Worm (Caenorhabditis elegans) whole organism, early embryonic: ENCODE data around the gene W04G3.5.

ENCODE experiments used
- B0310.2 ChIP-seq: sonication (generic microtip); optimal IDR thresholded peaks from 2 replicates; lab custom pipeline; 2016; ENCODE audit warnings: mild to moderate bottlenecking, missing genetic modification characterization, missing compliant biosample characterization
- F13C5.2 ChIP-seq: sonication (generic microtip); optimal IDR thresholded peaks from 2 replicates; lab custom pipeline; 2017; ENCODE audit warnings: mild to moderate bottlenecking, missing genetic modification characterization, inconsistent platforms, missing compliant biosample characterization
- aly-1 ChIP-seq: sonication (generic microtip); optimal IDR thresholded peaks from 2 replicates; lab custom pipeline; 2016; ENCODE audit warnings: missing genetic modification characterization, missing compliant biosample characterization
- ama-1 ChIP-seq: fragments of 150-350 bp; optimal IDR thresholded peaks from 2 replicates; lab custom pipeline; 2014
- ceh-13 ChIP-seq: fragments of 200-800 bp; sonication (Bioruptor generic); optimal IDR thresholded peaks from 2 replicates; lab custom pipeline; 2018; ENCODE audit warnings: mild to moderate bottlenecking, missing genetic modification characterization, missing compliant biosample characterization
- ceh-36 ChIP-seq: sonication (generic microtip); optimal IDR thresholded peaks from 2 replicates; lab custom pipeline; 2016; ENCODE audit warnings: missing genetic modification characterization, inconsistent platforms, missing compliant biosample characterization
- ets-7 ChIP-seq: sonication (generic microtip); optimal IDR thresholded peaks from 2 replicates; lab custom pipeline; 2016; ENCODE audit warnings: missing genotype, missing genetic modification characterization, missing compliant biosample characterization
- flt-1 ChIP-seq: fragments of 200-800 bp; sonication (Bioruptor generic); IDR thresholded peaks from 2 replicates; pipeline ENCODE4 v1.3.6; 2022; ENCODE audit warnings: missing genetic modification characterization, missing compliant biosample characterization
- hmbx-1 ChIP-seq: sonication (generic microtip); optimal IDR thresholded peaks from 2 replicates; lab custom pipeline; 2016; ENCODE audit warnings: mild to moderate bottlenecking, missing genetic modification characterization, missing compliant biosample characterization
- hmg-4 ChIP-seq: fragments of 200-800 bp; sonication (Bioruptor generic); optimal IDR thresholded peaks from 2 replicates; lab custom pipeline; 2018; ENCODE audit warnings: mild to moderate bottlenecking, missing genetic modification characterization, missing compliant biosample characterization
- hnd-1 ChIP-seq: sonication (generic microtip); optimal IDR thresholded peaks from 2 replicates; lab custom pipeline; 2016; ENCODE audit warnings: missing genetic modification characterization, missing compliant biosample characterization
- pes-1 ChIP-seq: fragments of 200-800 bp; sonication (Bioruptor generic); IDR thresholded peaks from 2 replicates; pipeline ENCODE4 v1.3.6; 2022; ENCODE audit warnings: missing genetic modification reagents, missing genetic modification characterization, missing compliant biosample characterization
- scrt-1 ChIP-seq: fragments of 200-800 bp; sonication (Bioruptor generic); IDR thresholded peaks from 2 replicates; pipeline ENCODE4 v1.3.6; 2022; ENCODE audit warnings: missing genetic modification characterization, missing compliant biosample characterization
- sea-1 ChIP-seq: fragments of 200-800 bp; sonication (Bioruptor generic); conservative IDR thresholded peaks from 2 replicates; pipeline ENCODE4 v1.3.6; 2022; ENCODE audit warnings: missing genetic modification characterization, missing compliant biosample characterization
- tbx-11 ChIP-seq: fragments of 200-800 bp; sonication (Bioruptor generic); IDR thresholded peaks from 2 replicates; pipeline ENCODE4 v1.3.6; 2022; ENCODE audit warnings: missing genetic modification characterization, missing compliant biosample characterization
- tbx-37 ChIP-seq: fragments of 200-800 bp; sonication (Bioruptor generic); conservative IDR thresholded peaks from 2 replicates; pipeline ENCODE4 v1.3.6; 2022; ENCODE audit warnings: missing genetic modification reagents, missing genetic modification characterization, missing compliant biosample characterization
- tra-4 ChIP-seq: sonication (generic microtip); optimal IDR thresholded peaks from 2 replicates; lab custom pipeline; 2017; ENCODE audit warnings: missing genetic modification characterization, missing compliant biosample characterization

The W04G3.5 gene

DNA sequence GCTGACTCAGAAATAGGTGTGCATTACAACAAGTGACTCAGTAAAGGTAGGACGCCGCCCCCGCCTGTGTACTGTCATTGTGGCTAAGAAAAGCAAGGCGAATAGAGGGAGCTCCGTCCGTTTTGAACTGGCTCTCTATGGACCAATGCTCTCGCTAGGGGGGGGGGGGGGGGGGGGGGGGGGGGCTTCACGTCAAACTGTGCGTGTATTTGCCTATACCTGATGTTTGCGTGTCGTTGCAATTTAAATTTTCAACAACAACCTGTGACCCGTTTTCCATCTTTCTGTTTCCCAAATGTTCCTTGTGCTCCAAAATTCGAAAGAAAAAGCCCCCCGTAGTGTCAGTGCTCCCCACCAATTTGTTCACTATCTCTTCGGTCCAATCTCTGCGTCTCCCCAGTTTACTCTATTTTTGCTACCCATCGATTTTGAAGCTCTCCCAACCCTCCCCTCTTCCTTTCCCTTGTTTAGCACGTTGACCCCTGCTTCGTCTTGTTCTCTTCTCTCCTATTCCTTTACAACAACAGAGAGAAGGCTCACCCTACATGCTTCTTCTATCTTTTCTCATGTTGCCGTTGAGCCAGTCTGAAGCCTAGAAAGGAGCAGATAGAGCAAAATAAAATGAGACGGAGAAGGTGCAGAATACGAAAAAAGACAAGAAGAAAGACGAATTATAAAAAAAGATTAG lies 38.9 kb upstream of the W04G3.5 start:
- peak; percentile 67 for TF ChIP-seq hmg-4
- 0 out of 2 replicates have a peak, but pooled peaks have one; percentile 4 for TF ChIP-seq pes-1 (GFP tag; lab: Robert Waterston, UW)
- peak; percentile 17 for TF ChIP-seq F13C5.2 (tag; lab: Kevin White, UChicago)
- TF ChIP-seq scrt-1 (GFP tag; lab: Robert Waterston, UW) = no peak
- peak; percentile 43 for TF ChIP-seq ama-1 (lab: Kevin White, UChicago)

DNA sequence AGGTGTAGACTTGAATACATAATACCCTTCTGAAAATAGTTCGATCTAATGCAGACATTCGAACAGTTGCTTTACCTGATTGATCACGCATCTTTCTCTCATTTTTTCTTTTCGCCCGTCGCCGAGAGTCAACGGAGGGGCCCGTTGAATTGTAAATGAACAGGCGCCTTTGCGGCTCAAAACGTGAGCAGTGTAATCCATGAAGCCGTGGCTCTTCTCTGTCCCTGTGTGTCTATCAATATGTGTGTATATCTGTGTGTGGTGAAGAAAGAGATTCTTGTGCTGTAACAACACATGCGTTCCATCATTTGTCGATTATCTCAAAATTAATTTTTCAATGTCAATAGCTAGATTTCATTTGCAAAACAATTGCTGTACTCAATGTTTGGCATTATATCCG lies 37.9 kb upstream of the W04G3.5 start:
- TF ChIP-seq tbx-11 (GFP tag; lab: Robert Waterston, UW) (no peak), hnd-1 (no peak), ets-7 (no peak), ceh-36 (tag; lab: Kevin White, UChicago) (no peak), tra-4 (no peak), flt-1 (GFP tag; lab: Robert Waterston, UW) (no peak), B0310.2 (tag; lab: Kevin White, UChicago) (no peak), hmbx-1 (no peak), pes-1 (GFP tag; lab: Robert Waterston, UW) (no peak), ceh-13 (GFP tag; lab: Kevin White, UChicago) (no peak), hmg-4 (no peak)

DNA sequence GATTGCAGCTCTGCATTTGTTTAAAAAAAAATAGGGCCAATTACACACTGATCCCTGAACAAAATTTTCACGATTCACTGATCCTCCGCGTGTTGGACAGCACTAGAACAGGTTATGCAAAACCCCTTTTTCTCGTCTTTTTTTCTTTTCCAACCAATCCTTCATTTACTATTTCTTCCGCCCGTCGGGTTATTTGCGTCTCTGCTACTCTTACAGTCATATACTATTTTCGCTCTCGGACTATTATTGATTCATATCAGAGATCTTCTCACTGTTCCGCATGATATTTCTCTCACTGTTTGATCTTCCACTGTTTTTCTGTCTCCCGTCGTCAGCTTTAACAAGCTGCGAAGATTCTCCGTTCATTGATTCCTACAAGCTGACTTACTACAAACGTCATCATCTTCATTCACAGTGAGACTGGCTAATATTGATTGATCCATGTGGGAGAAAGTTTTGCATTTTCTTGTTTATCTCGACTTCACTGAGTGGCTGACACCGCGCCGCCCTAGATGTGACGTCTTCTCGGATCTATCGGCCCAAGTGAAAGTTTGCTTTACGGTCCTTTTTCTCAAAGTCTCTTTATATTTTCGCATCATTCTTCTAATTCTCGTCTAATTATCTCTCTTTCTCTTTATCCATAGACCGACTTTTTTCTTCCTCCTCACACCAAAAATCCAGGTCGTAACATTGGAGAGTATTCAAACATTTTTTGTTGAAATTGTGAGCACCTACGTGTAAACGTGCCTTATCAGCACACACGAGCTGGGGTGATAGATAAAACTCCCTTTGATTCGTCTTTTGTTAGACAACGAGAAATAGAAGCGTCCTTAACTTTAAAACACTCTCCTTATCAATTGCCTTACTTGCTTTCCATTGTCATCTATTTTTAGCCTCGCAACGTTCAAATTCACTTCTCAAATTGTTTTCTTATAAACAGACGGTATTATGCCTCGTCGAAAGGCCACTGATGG lies 37.1 kb upstream of the W04G3.5 start:
- TF ChIP-seq flt-1 (GFP tag; lab: Robert Waterston, UW) (no peak), tbx-11 (GFP tag; lab: Robert Waterston, UW) (no peak), ceh-36 (tag; lab: Kevin White, UChicago) (no peak), tbx-37 (GFP tag; lab: Robert Waterston, UW) (no peak), pes-1 (GFP tag; lab: Robert Waterston, UW) (no peak), hnd-1 (no peak), hmg-4 (no peak), ceh-13 (GFP tag; lab: Kevin White, UChicago) (no peak), hmbx-1 (no peak), scrt-1 (GFP tag; lab: Robert Waterston, UW) (no peak), aly-1 (tag; lab: Kevin White, UChicago) (no peak), sea-1 (GFP tag; lab: Robert Waterston, UW) (no peak), F13C5.2 (tag; lab: Kevin White, UChicago) (no peak), ets-7 (no peak)

DNA sequence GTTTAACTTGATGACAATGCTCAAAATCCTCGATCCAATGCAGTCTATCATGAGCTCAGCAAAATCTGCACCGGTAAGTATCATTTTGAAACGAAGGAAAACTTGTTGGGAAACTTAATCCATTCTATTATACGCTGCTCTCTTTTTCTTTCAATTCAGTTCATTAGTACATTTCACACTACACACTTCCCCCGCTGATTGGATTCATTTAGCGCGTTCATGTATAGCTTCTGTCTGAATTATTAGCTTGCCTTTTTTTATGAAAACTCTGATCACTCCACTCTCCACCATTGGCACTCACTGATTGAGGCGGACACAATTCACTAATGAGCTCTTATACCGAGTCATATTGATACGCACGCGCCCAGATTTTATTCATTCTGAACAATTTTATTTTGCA lies 35.2 kb upstream of the W04G3.5 start:
- TF ChIP-seq ceh-36 (tag; lab: Kevin White, UChicago) (no peak), tbx-37 (GFP tag; lab: Robert Waterston, UW) (no peak), B0310.2 (tag; lab: Kevin White, UChicago) (no peak), ets-7 (no peak), tra-4 (no peak), flt-1 (GFP tag; lab: Robert Waterston, UW) (no peak), F13C5.2 (tag; lab: Kevin White, UChicago) (no peak), sea-1 (GFP tag; lab: Robert Waterston, UW) (no peak), pes-1 (GFP tag; lab: Robert Waterston, UW) (no peak), hmbx-1 (no peak), tbx-11 (GFP tag; lab: Robert Waterston, UW) (no peak), hnd-1 (no peak), scrt-1 (GFP tag; lab: Robert Waterston, UW) (no peak), hmg-4 (no peak), aly-1 (tag; lab: Kevin White, UChicago) (no peak)

DNA sequence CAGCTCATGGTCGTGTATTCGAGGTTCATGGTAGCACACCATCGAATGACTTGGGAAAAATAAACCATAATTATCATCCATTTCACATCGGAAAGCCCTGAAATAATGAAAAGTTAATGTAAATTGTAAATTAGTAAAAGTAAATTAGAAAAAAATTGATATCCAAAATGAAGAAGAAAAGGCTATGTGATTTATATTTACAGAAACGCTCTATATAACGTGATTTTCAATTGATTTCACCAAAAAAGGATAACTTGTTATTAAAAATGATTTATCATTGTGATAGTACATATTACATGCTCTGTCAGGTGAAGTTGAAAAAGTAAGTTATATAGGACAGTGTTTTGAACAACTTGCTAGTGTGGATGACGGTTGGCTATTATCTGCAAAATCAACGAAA lies 30.7 kb upstream of the W04G3.5 start, which contains the start of gene C09F12.3:
TSS of gene C09F12.3 (minus strand) at position 101 of the 400 bp plus-strand sequence.
- TF ChIP-seq pes-1 (GFP tag; lab: Robert Waterston, UW) (no peak), F13C5.2 (tag; lab: Kevin White, UChicago) (no peak), tra-4 (no peak), ceh-13 (GFP tag; lab: Kevin White, UChicago) (no peak), scrt-1 (GFP tag; lab: Robert Waterston, UW) (no peak), flt-1 (GFP tag; lab: Robert Waterston, UW) (no peak), hnd-1 (no peak), ama-1 (lab: Kevin White, UChicago) (no peak), B0310.2 (tag; lab: Kevin White, UChicago) (no peak), sea-1 (GFP tag; lab: Robert Waterston, UW) (no peak), aly-1 (tag; lab: Kevin White, UChicago) (no peak), hmbx-1 (no peak), tbx-11 (GFP tag; lab: Robert Waterston, UW) (no peak), hmg-4 (no peak), ceh-36 (tag; lab: Kevin White, UChicago) (no peak), ets-7 (no peak), tbx-37 (GFP tag; lab: Robert Waterston, UW) (no peak)

DNA sequence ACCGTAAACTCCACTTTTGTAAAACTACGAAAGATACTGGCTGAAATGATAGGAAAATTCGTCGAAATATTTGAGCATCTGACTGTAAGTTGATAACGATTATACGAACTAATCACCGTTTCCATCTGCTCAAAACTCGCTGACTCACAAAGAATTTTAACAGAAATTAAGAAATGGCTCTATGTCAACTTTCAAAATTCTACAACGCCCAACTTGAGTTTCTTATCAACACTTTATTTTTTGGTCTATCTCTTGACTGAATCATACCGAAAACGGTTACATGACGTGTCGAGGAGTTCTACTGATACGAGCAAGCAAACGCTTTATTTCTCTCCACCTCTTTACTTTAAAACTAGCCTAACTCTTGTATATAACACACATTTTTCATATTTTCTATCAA lies 26.3 kb upstream of the W04G3.5 start, which contains the start of gene clc-1:
TSS of gene clc-1 (plus strand) at position 264 of the 400 bp plus-strand sequence.
- no peak for TF ChIP-seq scrt-1 (GFP tag; lab: Robert Waterston, UW)
- no peak for TF ChIP-seq tbx-37 (GFP tag; lab: Robert Waterston, UW)
- TF ChIP-seq aly-1 (tag; lab: Kevin White, UChicago) = no peak
- TF ChIP-seq sea-1 (GFP tag; lab: Robert Waterston, UW) = no peak
- no peak for TF ChIP-seq tbx-11 (GFP tag; lab: Robert Waterston, UW)
- TF ChIP-seq F13C5.2 (tag; lab: Kevin White, UChicago) = no peak
- no peak for TF ChIP-seq ceh-36 (tag; lab: Kevin White, UChicago)
- no peak for TF ChIP-seq hmg-4
- no peak for TF ChIP-seq hnd-1
- TF ChIP-seq ceh-13 (GFP tag; lab: Kevin White, UChicago) = no peak
- TF ChIP-seq ama-1 (lab: Kevin White, UChicago) = no peak
- TF ChIP-seq tra-4 = no peak
- TF ChIP-seq ets-7 = no peak
- TF ChIP-seq flt-1 (GFP tag; lab: Robert Waterston, UW) = no peak
- no peak for TF ChIP-seq B0310.2 (tag; lab: Kevin White, UChicago)
- TF ChIP-seq pes-1 (GFP tag; lab: Robert Waterston, UW) = no peak
